Worm (Caenorhabditis elegans) whole organism, early embryonic: Measurements from ENCODE around the gene col-144.

Experiments used
- ama-1 ChIP-seq: fragments of 150-350 bp; optimal IDR thresholded peaks from 2 replicates; lab custom pipeline; 2014
- ceh-36 ChIP-seq: sonication (generic microtip); optimal IDR thresholded peaks from 2 replicates; lab custom pipeline; 2016; ENCODE audit warnings: missing genetic modification characterization, inconsistent platforms, missing compliant biosample characterization
- ets-7 ChIP-seq: sonication (generic microtip); optimal IDR thresholded peaks from 2 replicates; lab custom pipeline; 2016; ENCODE audit warnings: missing genotype, missing genetic modification characterization, missing compliant biosample characterization
- hmbx-1 ChIP-seq: sonication (generic microtip); optimal IDR thresholded peaks from 2 replicates; lab custom pipeline; 2016; ENCODE audit warnings: mild to moderate bottlenecking, missing genetic modification characterization, missing compliant biosample characterization
- hnd-1 ChIP-seq: sonication (generic microtip); optimal IDR thresholded peaks from 2 replicates; lab custom pipeline; 2016; ENCODE audit warnings: missing genetic modification characterization, missing compliant biosample characterization
- pes-1 ChIP-seq: fragments of 200-800 bp; sonication (Bioruptor generic); IDR thresholded peaks from 2 replicates; pipeline ENCODE4 v1.3.6; 2022; ENCODE audit warnings: missing genetic modification reagents, missing genetic modification characterization, missing compliant biosample characterization
- scrt-1 ChIP-seq: fragments of 200-800 bp; sonication (Bioruptor generic); IDR thresholded peaks from 2 replicates; pipeline ENCODE4 v1.3.6; 2022; ENCODE audit warnings: missing genetic modification characterization, missing compliant biosample characterization
- tbx-37 ChIP-seq: fragments of 200-800 bp; sonication (Bioruptor generic); conservative IDR thresholded peaks from 2 replicates; pipeline ENCODE4 v1.3.6; 2022; ENCODE audit warnings: missing genetic modification reagents, missing genetic modification characterization, missing compliant biosample characterization

DNA sequence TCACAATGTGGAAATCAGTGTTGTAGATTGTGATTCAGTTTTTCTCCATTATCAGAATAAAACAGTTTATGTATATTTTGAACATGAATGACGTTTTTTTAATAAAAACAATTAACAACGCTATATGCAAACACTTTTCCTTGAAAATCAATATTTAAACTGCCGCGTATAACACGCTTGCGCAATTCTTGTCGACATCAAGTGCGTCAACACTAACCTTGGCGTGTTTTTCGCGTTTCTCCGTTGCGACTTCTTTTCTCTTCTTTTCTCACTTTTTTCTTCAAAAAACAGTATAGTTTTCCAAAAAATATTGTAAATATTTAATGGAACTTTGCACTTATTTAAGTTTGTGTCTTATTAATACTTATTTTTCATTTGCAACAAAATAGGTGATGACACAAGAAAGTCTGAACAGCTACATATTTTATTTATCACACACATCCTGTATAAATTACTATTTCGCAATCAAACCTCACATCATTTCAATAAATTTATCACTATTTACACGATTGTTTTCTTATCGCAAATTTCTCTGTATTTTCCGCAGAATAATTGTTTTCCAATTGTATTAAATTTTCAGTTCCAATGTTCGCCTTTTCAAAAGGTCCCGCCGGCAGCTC, 14.9 kb upstream of the col-144 start, which contains the start of gene spas-1:
- TF ChIP-seq scrt-1 (no peak), tbx-37 (GFP tag; lab: Robert Waterston, UW) (no peak; the same call in 1 of the 2 replicates), hmbx-1 (no peak), ama-1 (lab: Kevin White, UChicago) (no peak), ets-7 (tag; lab: Kevin White, UChicago) (no peak), pes-1 (GFP tag; lab: Robert Waterston, UW) (no peak), ceh-36 (tag; lab: Kevin White, UChicago) (peak; percentile 35), hnd-1 (tag; lab: Kevin White, UChicago) (peak; percentile 36)
